Worm (Caenorhabditis elegans) whole organism, late embryonic: Measurements from ENCODE around the gene hosl-1.

Experiments
- C08G9.2 ChIP-seq: sonication (generic microtip); optimal IDR thresholded peaks from 2 replicates; lab custom pipeline; 2016; ENCODE audit warnings: mild to moderate bottlenecking, missing genetic modification characterization, moderate library complexity, missing compliant biosample characterization
- C38D4.7 ChIP-seq: fragments of 200-800 bp; sonication (Bioruptor generic); optimal IDR thresholded peaks from 2 replicates; lab custom pipeline; 2018; ENCODE audit warnings: mild to moderate bottlenecking, missing genetic modification characterization, moderate library complexity, missing compliant biosample characterization
- F13H6.1 ChIP-seq: sonication (generic microtip); optimal IDR thresholded peaks from 2 replicates; lab custom pipeline; 2016; ENCODE audit warnings: missing genetic modification characterization, missing compliant biosample characterization
- K09A11.1 ChIP-seq: sonication (generic microtip); optimal IDR thresholded peaks from 2 replicates; lab custom pipeline; 2017; ENCODE audit warnings: antibody characterized with exemption, mild to moderate bottlenecking, missing genetic modification characterization, missing compliant biosample characterization; ENCODE audit not compliant: insufficient read depth
- T23F11.4 ChIP-seq: fragments of 200-800 bp; sonication (Bioruptor generic); optimal IDR thresholded peaks from 2 replicates; lab custom pipeline; 2018; ENCODE audit warnings: mild to moderate bottlenecking, missing genetic modification characterization, missing compliant biosample characterization
- ceh-14 ChIP-seq: sonication (generic microtip); optimal IDR thresholded peaks from 2 replicates; lab custom pipeline; 2016; ENCODE audit warnings: missing genotype, missing genetic modification characterization, missing compliant biosample characterization
- ceh-18 ChIP-seq: sonication (generic microtip); optimal IDR thresholded peaks from 2 replicates; lab custom pipeline; 2016; ENCODE audit warnings: missing genetic modification characterization, missing compliant biosample characterization
- ceh-30 ChIP-seq: fragments of 150-350 bp; optimal IDR thresholded peaks from 2 replicates; lab custom pipeline; 2014; ENCODE audit warnings: missing biosample characterization, missing genetic modification characterization
- ceh-31 ChIP-seq: sonication (generic microtip); optimal IDR thresholded peaks from 2 replicates; lab custom pipeline; 2016; ENCODE audit warnings: missing genetic modification characterization, missing compliant biosample characterization
- ceh-45 ChIP-seq: fragments of 200-800 bp; sonication (Bioruptor generic); IDR thresholded peaks from 2 replicates; pipeline ENCODE4 v1.3.6; 2022; ENCODE audit warnings: missing genetic modification reagents, missing genetic modification characterization, missing compliant biosample characterization
- ceh-48 ChIP-seq: sonication (generic microtip); optimal IDR thresholded peaks from 2 replicates; lab custom pipeline; 2016; ENCODE audit warnings: missing genetic modification characterization, inconsistent platforms, missing compliant biosample characterization
- elt-2 ChIP-seq: sonication (generic microtip); optimal IDR thresholded peaks from 2 replicates; lab custom pipeline; 2016; ENCODE audit warnings: missing genetic modification reagents, missing genetic modification characterization, missing compliant biosample characterization
- fax-1 ChIP-seq: sonication (generic microtip); optimal IDR thresholded peaks from 2 replicates; lab custom pipeline; 2016; ENCODE audit warnings: missing genotype, missing genetic modification characterization, missing compliant biosample characterization
- fkh-10 ChIP-seq: fragments of 150-350 bp; optimal IDR thresholded peaks from 2 replicates; lab custom pipeline; 2014; ENCODE audit warnings: missing biosample characterization, missing genetic modification reagents, missing genetic modification characterization
- lim-6 ChIP-seq: sonication (generic microtip); optimal IDR thresholded peaks from 2 replicates; lab custom pipeline; 2016; ENCODE audit warnings: missing genetic modification characterization, missing compliant biosample characterization
- lin-11 ChIP-seq: fragments of 200-800 bp; sonication (Bioruptor generic); optimal IDR thresholded peaks from 2 replicates; lab custom pipeline; 2018; ENCODE audit warnings: mild to moderate bottlenecking, missing genetic modification characterization, missing compliant biosample characterization
- mec-3 ChIP-seq: sonication (generic microtip); optimal IDR thresholded peaks from 2 replicates; lab custom pipeline; 2016; ENCODE audit warnings: borderline replicate concordance, missing genetic modification characterization, missing compliant biosample characterization
- odd-2 ChIP-seq: sonication (generic microtip); optimal IDR thresholded peaks from 2 replicates; lab custom pipeline; 2017; ENCODE audit warnings: antibody characterized with exemption, mild to moderate bottlenecking, missing genetic modification characterization, missing compliant biosample characterization
- pag-3 ChIP-seq: sonication (generic microtip); optimal IDR thresholded peaks from 2 replicates; lab custom pipeline; 2016; ENCODE audit warnings: missing compliant biosample characterization, missing genetic modification characterization, borderline replicate concordance
- pat-9 ChIP-seq: fragments of 200-800 bp; sonication (Bioruptor generic); optimal IDR thresholded peaks from 2 replicates; lab custom pipeline; 2018; ENCODE audit warnings: mild to moderate bottlenecking, missing genetic modification characterization, moderate library complexity, missing compliant biosample characterization
- pax-1 ChIP-seq: fragments of 150-350 bp; optimal IDR thresholded peaks from 2 replicates; lab custom pipeline; 2014; ENCODE audit warnings: missing biosample characterization, missing genetic modification characterization
- pha-2 ChIP-seq: sonication (generic microtip); optimal IDR thresholded peaks from 2 replicates; lab custom pipeline; 2017; ENCODE audit warnings: mild to moderate bottlenecking, missing genetic modification characterization, missing compliant biosample characterization
- pqm-1 ChIP-seq: sonication (generic microtip); optimal IDR thresholded peaks from 2 replicates; lab custom pipeline; 2016; ENCODE audit warnings: missing genetic modification characterization, missing compliant biosample characterization
- ref-2 ChIP-seq: sonication (generic microtip); optimal IDR thresholded peaks from 2 replicates; lab custom pipeline; 2016; ENCODE audit warnings: missing genetic modification characterization, missing compliant biosample characterization
- rnt-1 ChIP-seq: sonication (generic microtip); optimal IDR thresholded peaks from 2 replicates; lab custom pipeline; 2016; ENCODE audit warnings: missing genetic modification characterization, missing compliant biosample characterization
- sdc-2 ChIP-seq: sonication (generic microtip); optimal IDR thresholded peaks from 2 replicates; lab custom pipeline; 2016; ENCODE audit warnings: missing genotype, missing genetic modification characterization, missing compliant biosample characterization
- sox-2 ChIP-seq: fragments of 200-800 bp; sonication (Bioruptor generic); IDR thresholded peaks from 2 replicates; pipeline ENCODE4 v1.3.6; 2022; ENCODE audit warnings: missing genetic modification reagents, missing genetic modification characterization, missing compliant biosample characterization
- sox-4 ChIP-seq: sonication (generic microtip); optimal IDR thresholded peaks from 2 replicates; lab custom pipeline; 2017; ENCODE audit warnings: mild to moderate bottlenecking, missing genetic modification characterization, inconsistent platforms, missing compliant biosample characterization
- unc-42 ChIP-seq: sonication (generic microtip); optimal IDR thresholded peaks from 2 replicates; lab custom pipeline; 2016; ENCODE audit warnings: missing genotype, missing genetic modification characterization, missing compliant biosample characterization
- unc-86 ChIP-seq: sonication (generic microtip); optimal IDR thresholded peaks from 2 replicates; lab custom pipeline; 2016; ENCODE audit warnings: missing genetic modification characterization, missing compliant biosample characterization

hosl-1 gene

DNA sequence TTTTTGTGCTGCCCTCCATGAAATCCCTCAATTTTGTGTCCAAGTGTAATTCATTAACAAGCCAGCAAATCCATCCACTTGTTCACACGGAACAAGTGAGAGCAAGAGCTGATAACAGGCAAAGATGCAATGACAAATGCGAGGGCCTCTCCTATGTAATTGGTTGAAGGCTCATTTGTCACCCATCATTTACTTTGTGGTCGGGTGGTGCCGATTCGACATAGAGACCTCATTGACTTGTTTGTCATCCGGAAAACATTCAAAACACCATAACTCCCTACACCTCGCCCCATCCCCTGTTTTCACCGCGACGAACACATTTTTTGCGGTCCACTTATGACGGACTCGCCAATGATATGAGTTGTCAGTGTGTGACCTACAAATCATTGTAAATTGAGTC lies 14.5 kb downstream of the hosl-1 start:
- TF ChIP-seq T23F11.4 = no peak
- no peak for TF ChIP-seq elt-2 (tag; lab: Kevin White, UChicago)

DNA sequence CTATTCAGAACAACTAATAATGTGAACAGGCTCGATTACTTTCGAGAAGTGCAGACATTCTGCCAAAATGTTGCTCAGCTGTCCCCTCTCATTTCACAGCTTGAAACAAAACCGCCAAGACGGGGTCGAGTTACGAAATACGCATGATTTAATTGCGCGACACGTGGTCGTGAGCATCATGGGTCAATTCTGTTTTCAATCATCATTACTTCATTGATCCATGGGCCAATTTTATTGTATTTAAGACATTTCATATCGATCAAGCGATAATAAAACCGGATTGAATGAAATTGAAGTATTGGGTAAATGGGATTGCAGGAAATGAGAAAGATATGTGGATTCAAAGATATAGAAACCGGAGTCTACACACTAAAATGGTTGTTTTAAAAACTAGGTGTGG lies 16.0 kb downstream of the hosl-1 start:
- TF ChIP-seq pat-9 (tag; lab: Kevin White, UChicago) (no peak), ref-2 (tag; lab: Kevin White, UChicago) (no peak), ceh-14 (no peak), ceh-48 (no peak), unc-42 (tag; lab: Kevin White, UChicago) (peak; percentile 2)
- TF ChIP-seq, all 69 proteins: peak for 1

DNA sequence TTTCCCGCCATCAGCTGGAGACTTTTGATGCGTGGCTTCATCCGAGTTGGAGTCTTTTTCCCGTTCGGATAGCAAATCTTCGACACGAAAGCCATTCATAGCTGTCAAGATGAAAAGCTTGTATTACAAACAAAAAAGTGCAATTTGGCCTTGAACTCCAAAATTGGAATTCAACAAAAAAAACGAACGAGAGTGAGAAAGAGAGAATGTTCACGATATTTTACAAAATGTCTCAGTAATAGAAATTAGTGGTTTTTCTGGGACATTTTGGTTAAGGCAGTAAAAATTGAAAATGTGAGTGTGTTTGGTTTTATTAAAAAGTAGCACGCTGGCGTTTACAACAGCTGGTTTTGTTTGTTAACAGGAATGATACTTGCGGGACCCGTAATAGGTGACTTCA lies 17.1 kb downstream of the hosl-1 start, which contains the start of gene ceh-1:
Gene ceh-1, minus strand, starts transcription at position 101 of the 400 bp plus-strand sequence.
- TF ChIP-seq lin-11 (tag; lab: Kevin White, UChicago) = no peak

DNA sequence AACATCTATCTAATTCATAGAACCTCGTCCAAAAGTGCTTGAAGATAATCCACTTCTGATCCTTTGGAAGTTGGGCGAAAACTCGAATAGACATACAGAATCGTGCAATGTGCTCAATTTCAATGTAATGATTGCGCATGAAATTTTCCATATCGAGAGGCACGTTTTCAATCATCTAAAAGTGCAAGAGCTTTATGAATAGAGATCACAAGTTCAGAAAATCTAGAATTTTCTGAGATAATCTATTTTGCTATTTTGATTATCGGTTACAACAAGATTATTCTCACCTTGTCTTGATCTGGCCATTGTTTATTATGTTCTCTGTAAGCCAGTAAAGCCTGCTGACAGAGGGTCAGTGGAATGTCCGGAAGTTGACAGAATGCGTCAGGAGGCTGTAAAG lies 20.7 kb downstream of the hosl-1 start:
- TF ChIP-seq ceh-31 (tag; lab: Kevin White, UChicago) = no peak
- no peak for TF ChIP-seq ceh-45
- no peak for TF ChIP-seq ceh-48
- no peak for TF ChIP-seq ceh-18 (tag; lab: Kevin White, UChicago)
- no peak for TF ChIP-seq elt-2 (tag; lab: Kevin White, UChicago)
- no peak for TF ChIP-seq sox-2 (GFP tag; lab: Robert Waterston, UW)
- no peak for TF ChIP-seq C08G9.2
- TF ChIP-seq fkh-10 (GFP tag; lab: Kevin White, UChicago) = no peak
- TF ChIP-seq ref-2 (tag; lab: Kevin White, UChicago) = no peak

DNA sequence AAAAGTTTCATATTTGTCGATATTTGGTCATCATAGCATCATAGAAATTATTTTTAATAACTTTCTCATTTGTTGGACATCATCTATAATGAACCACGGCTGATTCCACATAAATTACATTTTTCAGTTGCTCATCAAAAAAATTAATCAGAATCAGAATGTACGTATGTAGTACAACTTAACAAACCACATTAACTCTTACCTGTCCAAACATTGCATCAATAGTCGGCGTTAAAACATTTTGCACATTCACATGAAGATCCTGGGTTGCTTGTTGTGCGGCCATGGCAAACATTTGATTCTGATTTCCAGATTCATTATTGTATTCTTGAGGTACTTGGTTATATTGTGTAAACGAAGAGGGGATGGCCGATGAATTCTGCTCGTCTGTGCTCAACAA lies 21.4 kb downstream of the hosl-1 start:
- no peak for TF ChIP-seq ceh-45
- no peak for TF ChIP-seq odd-2
- no peak for TF ChIP-seq unc-86 (tag; lab: Kevin White, UChicago)
- TF ChIP-seq C38D4.7 (GFP tag; lab: Kevin White, UChicago) = no peak
- TF ChIP-seq mec-3 (tag; lab: Kevin White, UChicago) = no peak
- no peak for TF ChIP-seq fax-1 (tag; lab: Kevin White, UChicago)
- no peak for TF ChIP-seq pha-2 (tag; lab: Kevin White, UChicago)
- no peak for TF ChIP-seq pqm-1
- no peak for TF ChIP-seq K09A11.1 (tag; lab: Kevin White, UChicago)
- TF ChIP-seq ceh-30 (tag; lab: Kevin White, UChicago) = no peak
- TF ChIP-seq unc-42 (tag; lab: Kevin White, UChicago) = no peak
- TF ChIP-seq ceh-48 = no peak
- TF ChIP-seq fkh-10 (GFP tag; lab: Kevin White, UChicago) = no peak
- no peak for TF ChIP-seq lim-6

DNA sequence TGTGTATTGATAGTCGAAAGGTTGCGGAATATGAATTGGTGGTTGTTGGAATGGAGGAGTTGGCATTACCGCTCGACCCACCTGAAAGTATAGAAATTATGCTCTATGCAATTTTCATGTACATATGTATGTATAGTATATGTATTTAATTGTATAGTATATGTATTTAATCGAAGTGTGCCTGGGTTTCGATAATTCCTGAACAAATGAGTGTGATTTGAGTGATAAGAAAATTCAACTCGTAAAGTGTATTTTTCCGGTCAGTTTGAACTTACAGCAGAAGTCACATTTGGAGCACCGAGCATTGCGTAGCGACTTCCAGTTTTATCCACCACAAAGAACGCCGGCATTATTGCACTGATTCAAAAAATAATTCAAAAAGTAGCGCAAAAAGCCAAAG lies 21.8 kb downstream of the hosl-1 start:
- no peak for TF ChIP-seq F13H6.1
- TF ChIP-seq pag-3 (tag; lab: Kevin White, UChicago) = no peak
- no peak for TF ChIP-seq sdc-2 (tag; lab: Kevin White, UChicago)
- no peak for TF ChIP-seq rnt-1 (tag; lab: Kevin White, UChicago)
- no peak for TF ChIP-seq odd-2
- no peak for TF ChIP-seq ceh-18 (tag; lab: Kevin White, UChicago)
- no peak for TF ChIP-seq ceh-14
- TF ChIP-seq sox-4 (tag; lab: Kevin White, UChicago) = no peak
- TF ChIP-seq pax-1 (tag; lab: Kevin White, UChicago) = no peak
